Worm (Caenorhabditis elegans): ENCODE measurements around the gene ocr-1.

DNA sequence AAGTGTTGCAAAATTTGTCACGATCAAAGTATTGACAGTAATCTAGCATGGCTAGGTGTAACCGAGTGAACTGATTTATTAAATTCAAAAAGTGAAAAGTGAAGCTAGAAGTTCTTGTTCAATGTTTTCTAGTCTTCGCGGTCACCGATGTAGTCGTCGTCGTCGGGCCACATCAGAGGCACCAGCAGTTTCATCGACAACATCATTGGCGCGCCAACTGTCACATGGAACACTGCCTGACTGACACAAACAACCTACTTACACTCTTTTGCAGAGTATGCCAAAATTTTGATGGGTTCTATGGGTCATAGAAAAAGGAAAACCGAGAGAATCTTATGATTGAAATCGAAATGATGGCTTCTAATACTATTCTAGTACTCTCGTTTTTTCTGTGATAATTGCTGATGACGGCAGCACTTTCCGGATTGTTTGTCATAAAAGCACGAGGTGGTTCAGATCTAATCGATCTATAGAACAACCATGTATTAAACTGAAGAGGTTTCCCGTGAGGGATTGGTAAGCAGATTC lies 38.7 kb upstream of the ocr-1 start:
- TF ChIP-seq nhr-11 (tag; optimal IDR thresholded peaks at IDR 0.05) (no peak), pag-3 (tag; optimal IDR thresholded peaks at IDR 0.05; ENCODE audit: borderline replicate concordance) (no peak), ceh-14 (tag; optimal IDR thresholded peaks at IDR 0.05) (no peak), T23F11.4 (GFP tag; optimal IDR thresholded peaks at IDR 0.05) (no peak), ama-1 (optimal IDR thresholded peaks at IDR 0.05) (no peak)
